Fruit fly (Drosophila melanogaster) whole organism, embryonic: Measurements from ENCODE around the gene CG34125.
A peak's percentile ranks its signal among the peaks of the same experiment; 100 is the strongest.

Source experiments
- B-H1 ChIP-seq: fragments of 200-800 bp; sonication (Bioruptor generic); IDR thresholded peaks from 3 replicates; pipeline ENCODE4 v1.3.6; 2022; ENCODE audit warnings: missing biosample characterization, missing genetic modification characterization
- BtbVII ChIP-seq: fragments of 200-800 bp; sonication (Bioruptor generic); optimal IDR thresholded peaks from 3 replicates; lab custom pipeline; 2017; ENCODE audit warnings: missing biosample characterization, mild to moderate bottlenecking, missing genetic modification characterization
- Bteb2 ChIP-seq: fragments of 200-800 bp; sonication (Bioruptor generic); optimal IDR thresholded peaks from 2 replicates; lab custom pipeline; 2016; ENCODE audit warnings: missing biosample characterization, missing genetic modification characterization
- CG10267 ChIP-seq: fragments of 200-800 bp; sonication (Bioruptor generic); optimal IDR thresholded peaks from 2 replicates; lab custom pipeline; 2018; ENCODE audit warnings: missing biosample characterization, mild to moderate bottlenecking, missing genetic modification characterization, moderate library complexity
- CG10979 ChIP-seq: fragments of 200-800 bp; sonication (Bioruptor generic); optimal IDR thresholded peaks from 2 replicates; lab custom pipeline; 2018; ENCODE audit warnings: missing biosample characterization, mild to moderate bottlenecking, missing genetic modification characterization, moderate library complexity
- CG11560 ChIP-seq: fragments of 200-800 bp; sonication (Bioruptor generic); IDR thresholded peaks from 3 replicates; pipeline ENCODE4 v1.3.6; 2022; ENCODE audit warnings: missing biosample characterization, missing genetic modification characterization
- CG1233 ChIP-seq: fragments of 200-800 bp; sonication (Bioruptor generic); optimal IDR thresholded peaks from 4 replicates; lab custom pipeline; 2018; ENCODE audit warnings: missing biosample characterization, mild to moderate bottlenecking, missing genetic modification characterization
- CG1603 ChIP-seq: fragments of 200-800 bp; sonication (Bioruptor generic); optimal IDR thresholded peaks from 2 replicates; lab custom pipeline; 2019; ENCODE audit warnings: missing biosample characterization, mild to moderate bottlenecking, missing genetic modification characterization, moderate library complexity
- CG16815 ChIP-seq: fragments of 200-800 bp; sonication (Bioruptor generic); optimal IDR thresholded peaks from 3 replicates; lab custom pipeline; 2017; ENCODE audit warnings: missing biosample characterization, mild to moderate bottlenecking, missing genetic modification characterization
- CG17802 ChIP-seq: fragments of 200-800 bp; sonication (Bioruptor generic); optimal IDR thresholded peaks from 2 replicates; lab custom pipeline; 2018; ENCODE audit warnings: missing biosample characterization, mild to moderate bottlenecking, missing genetic modification characterization, moderate library complexity
- CG2116 ChIP-seq: fragments of 200-800 bp; sonication (Bioruptor generic); optimal IDR thresholded peaks from 3 replicates; lab custom pipeline; 2018; ENCODE audit warnings: missing biosample characterization, mild to moderate bottlenecking, missing genetic modification characterization
- CG2129 ChIP-seq: fragments of 200-800 bp; sonication (Bioruptor generic); IDR thresholded peaks from 2 replicates; pipeline ENCODE4 v1.3.6; 2022; ENCODE audit warnings: missing biosample characterization, missing genetic modification characterization; ENCODE audit not compliant: partially characterized antibody
- CG32532 ChIP-seq: fragments of 200-800 bp; sonication (Bioruptor generic); IDR thresholded peaks from 2 replicates; pipeline ENCODE4 v1.3.6; 2022; ENCODE audit warnings: missing biosample characterization, missing genetic modification characterization
- CG34376 ChIP-seq: fragments of 200-800 bp; sonication (Bioruptor generic); optimal IDR thresholded peaks from 2 replicates; lab custom pipeline; 2018; ENCODE audit warnings: missing biosample characterization, mild to moderate bottlenecking, missing genetic modification characterization
- CG34422 ChIP-seq: fragments of 200-800 bp; sonication (Bioruptor generic); IDR thresholded peaks from 3 replicates; pipeline ENCODE4 v1.3.6; 2022; ENCODE audit warnings: missing biosample characterization, missing genetic modification characterization
- CG4424 ChIP-seq: fragments of 200-800 bp; sonication (Bioruptor generic); optimal IDR thresholded peaks from 3 replicates; lab custom pipeline; 2016; ENCODE audit warnings: missing biosample characterization, missing genetic modification characterization
- CG7839 ChIP-seq: fragments of 200-800 bp; sonication (Bioruptor generic); optimal IDR thresholded peaks from 3 replicates; lab custom pipeline; 2018; ENCODE audit warnings: missing biosample characterization, mild to moderate bottlenecking, missing genetic modification characterization, moderate library complexity
- CG8388 ChIP-seq: fragments of 200-800 bp; sonication (Bioruptor generic); optimal IDR thresholded peaks from 2 replicates; lab custom pipeline; 2019; ENCODE audit warnings: missing biosample characterization, mild to moderate bottlenecking, missing genetic modification characterization, moderate library complexity
- CkIIα-i1 ChIP-seq: fragments of 200-800 bp; sonication (Bioruptor generic); IDR thresholded peaks from 2 replicates; pipeline ENCODE4 v1.3.6; 2022; ENCODE audit warnings: missing biosample characterization, missing genetic modification characterization
- Ets65A ChIP-seq: fragments of 200-800 bp; sonication (Bioruptor generic); peaks from one replicate; lab custom pipeline; 2016; ENCODE audit warnings: missing biosample characterization, missing genetic modification characterization
- H15 ChIP-seq: fragments of 200-800 bp; sonication (Bioruptor generic); IDR thresholded peaks from 3 replicates; pipeline ENCODE4 v1.3.6; 2022; ENCODE audit warnings: missing biosample characterization, missing genetic modification characterization
- Hr39 ChIP-seq: fragments of >200 bp; optimal IDR thresholded peaks from 2 replicates; lab custom pipeline; 2017
- Kr ChIP-seq: fragments of 200-800 bp; sonication (Bioruptor generic); optimal IDR thresholded peaks from 2 replicates; lab custom pipeline; 2017; ENCODE audit warnings: missing biosample characterization, mild to moderate bottlenecking, missing genetic modification characterization
- Meics ChIP-seq: fragments of 200-800 bp; sonication (Bioruptor generic); optimal IDR thresholded peaks from 2 replicates; lab custom pipeline; 2017; ENCODE audit warnings: missing biosample characterization, mild to moderate bottlenecking, missing genetic modification characterization
- Mes4 ChIP-seq: fragments of 200-800 bp; sonication (Bioruptor generic); optimal IDR thresholded peaks from 2 replicates; lab custom pipeline; 2016; ENCODE audit warnings: missing biosample characterization, missing genetic modification characterization
- Rx ChIP-seq: fragments of 200-800 bp; sonication (Bioruptor generic); IDR thresholded peaks from 2 replicates; pipeline ENCODE4 v1.3.6; 2022; ENCODE audit warnings: missing biosample characterization, missing genetic modification characterization
- Tbp ChIP-seq: fragments of >200 bp; optimal IDR thresholded peaks from 2 replicates; lab custom pipeline; 2018; ENCODE audit warnings: missing biosample characterization, missing genetic modification characterization
- Trl ChIP-seq, 3 experiments: fragments of >200 bp in 2 of 3; fragments of 200-800 bp in 1 of 3; sonication (Bioruptor generic) in 1 of 3; optimal IDR thresholded peaks; 2 replicates in 1 of 3; 3 replicates in 2 of 3; lab custom pipeline; 2016 to 2017; ENCODE audit warnings: missing biosample characterization in 1 of 3, missing genetic modification characterization in 1 of 3
- ab ChIP-seq: fragments of 200-800 bp; sonication (Bioruptor generic); optimal IDR thresholded peaks from 2 replicates; lab custom pipeline; 2016; ENCODE audit warnings: missing biosample characterization, missing genetic modification characterization
- bbx ChIP-seq: fragments of 200-800 bp; sonication (Bioruptor generic); IDR thresholded peaks from 2 replicates; pipeline ENCODE4 v1.3.6; 2022; ENCODE audit warnings: missing biosample characterization, missing genetic modification characterization; ENCODE audit not compliant: partially characterized antibody
- cg ChIP-seq: fragments of 200-800 bp; sonication (Bioruptor generic); optimal IDR thresholded peaks from 3 replicates; lab custom pipeline; 2019; ENCODE audit warnings: missing biosample characterization, mild to moderate bottlenecking, missing genetic modification characterization, moderate library complexity
- chif ChIP-seq, 2 experiments: fragments of 200-800 bp; sonication (Bioruptor generic); optimal IDR thresholded peaks; 3 replicates each; lab custom pipeline; 2016; ENCODE audit warnings: missing biosample characterization in 2 of 2, missing genetic modification characterization in 2 of 2
- en ChIP-seq: fragments of 200-800 bp; sonication (Bioruptor generic); optimal IDR thresholded peaks from 2 replicates; lab custom pipeline; 2016; ENCODE audit warnings: missing biosample characterization, missing genetic modification characterization
- grn ChIP-seq: fragments of 200-800 bp; sonication (Bioruptor generic); optimal IDR thresholded peaks from 3 replicates; lab custom pipeline; 2017; ENCODE audit warnings: missing biosample characterization, missing genetic modification characterization
- ken ChIP-seq: fragments of 200-800 bp; sonication (Bioruptor generic); IDR thresholded peaks from 3 replicates; pipeline ENCODE4 v1.3.6; 2022; ENCODE audit warnings: missing biosample characterization, missing genetic modification characterization
- kni ChIP-seq: fragments of 200-800 bp; sonication (Bioruptor generic); optimal IDR thresholded peaks from 3 replicates; lab custom pipeline; 2017; ENCODE audit warnings: mild to moderate bottlenecking, missing biosample characterization, missing genetic modification reagents, missing genetic modification characterization
- row ChIP-seq: fragments of 200-800 bp; sonication (Bioruptor generic); IDR thresholded peaks from 3 replicates; pipeline ENCODE4 v1.3.6; 2022; ENCODE audit warnings: missing biosample characterization, missing genetic modification characterization
- shn ChIP-seq: fragments of 200-800 bp; sonication (Bioruptor generic); optimal IDR thresholded peaks from 3 replicates; lab custom pipeline; 2016; ENCODE audit warnings: missing biosample characterization, missing genetic modification characterization
- sna ChIP-seq: fragments of 200-800 bp; sonication (Bioruptor generic); IDR thresholded peaks from 2 replicates; pipeline ENCODE4 v1.3.6; 2022; ENCODE audit warnings: missing biosample characterization, missing genetic modification characterization; ENCODE audit not compliant: partially characterized antibody
- sr ChIP-seq: fragments of 200-800 bp; sonication (Bioruptor generic); IDR thresholded peaks from 3 replicates; pipeline ENCODE4 v1.3.6; 2022; ENCODE audit warnings: missing biosample characterization, missing genetic modification characterization
- stc ChIP-seq: fragments of 200-800 bp; sonication (Bioruptor generic); IDR thresholded peaks from 2 replicates; pipeline ENCODE4 v1.3.6; 2022; ENCODE audit warnings: missing biosample characterization, missing genetic modification characterization
- stwl ChIP-seq: fragments of 200-800 bp; sonication (Bioruptor generic); optimal IDR thresholded peaks from 3 replicates; lab custom pipeline; 2018; ENCODE audit warnings: missing biosample characterization, mild to moderate bottlenecking, missing genetic modification characterization, moderate library complexity
- tgo ChIP-seq: fragments of 200-800 bp; sonication (Bioruptor generic); IDR thresholded peaks from 3 replicates; pipeline ENCODE4 v1.3.6; 2022; ENCODE audit warnings: missing biosample characterization, missing genetic modification characterization
- usp ChIP-seq: fragments of >200 bp; optimal IDR thresholded peaks from 2 replicates; lab custom pipeline; 2017; ENCODE audit warnings: missing biosample characterization, missing genetic modification characterization
- vnd ChIP-seq: fragments of 200-800 bp; sonication (Bioruptor generic); IDR thresholded peaks from 3 replicates; pipeline ENCODE4 v1.3.6; 2022; ENCODE audit warnings: missing biosample characterization, missing genetic modification characterization; ENCODE audit not compliant: partially characterized antibody
- wor ChIP-seq: fragments of 200-800 bp; sonication (Bioruptor generic); IDR thresholded peaks from 2 replicates; pipeline ENCODE4 v1.3.6; 2022; ENCODE audit warnings: missing biosample characterization, missing genetic modification characterization
- zen ChIP-seq: fragments of 200-800 bp; sonication (Bioruptor generic); optimal IDR thresholded peaks from 3 replicates; lab custom pipeline; 2018; ENCODE audit warnings: missing biosample characterization, mild to moderate bottlenecking, missing genetic modification characterization, moderate library complexity

Gene CG34125

dm6 chr2L:4973731-4974415, 8.4 kb downstream of the CG34125 start, which contains the start of gene mRpL28 (continued):
- TF ChIP-seq CG34422 (GFP tag; lab: Robert Waterston, UW), result peak; percentile 11; the same call in 1 of the 3 replicates
- TF ChIP-seq ab (GFP tag; lab: Kevin White, UChicago), result no peak
- TF ChIP-seq wor (GFP tag; lab: Robert Waterston, UW), result no peak
- peak; percentile 19 for TF ChIP-seq CG34376
- TF ChIP-seq chif (GFP tag; optimal IDR thresholded peaks at IDR 0.05; lab: Kevin White, UChicago), result no peak

- TF ChIP-seq CkIIα-i1 (GFP tag; lab: Robert Waterston, UW), result 0 out of 2 replicates have a peak, but pooled peaks have one; percentile 41
- TF ChIP-seq CG8388 (GFP tag; lab: Kevin White, UChicago), result peak; percentile 82
- peak; percentile 56 for TF ChIP-seq CG2129 (GFP tag; lab: Robert Waterston, UW)
- peak; percentile 92 for TF ChIP-seq shn
- TF ChIP-seq stwl (tag; lab: Kevin White, UChicago), result peak; percentile 96
- TF ChIP-seq CG1603 (tag; lab: Kevin White, UChicago), result peak; percentile 71
- TF ChIP-seq vnd (GFP tag; lab: Robert Waterston, UW), result peak; percentile 88
- peak; percentile 92 for TF ChIP-seq CG11560 (tag; lab: Robert Waterston, UW)
- TF ChIP-seq cg (GFP tag; lab: Kevin White, UChicago), result no peak
- TF ChIP-seq CG17802 (tag; lab: Kevin White, UChicago), result peak; percentile 81
- TF ChIP-seq CG1233 (GFP tag; lab: Kevin White, UChicago), result peak; percentile 94
- no peak for TF ChIP-seq usp
- TF ChIP-seq Meics, result peak; percentile 96
- peak; percentile 95 for TF ChIP-seq ken (GFP tag; lab: Robert Waterston, UW)
- peak; percentile 97 for TF ChIP-seq CG4424 (GFP tag; lab: Kevin White, UChicago)
- TF ChIP-seq Mes4 (GFP tag; lab: Kevin White, UChicago), result peak; percentile 87
- no peak for TF ChIP-seq Trl (optimal IDR thresholded peaks at IDR 0.05; lab: Kevin White, UChicago)
- TF ChIP-seq Trl (GFP tag; optimal IDR thresholded peaks at IDR 0.05; lab: Kevin White, UChicago), result peak; percentile 94
- TF ChIP-seq grn, result peak; percentile 59
- no peak for TF ChIP-seq Kr
- peak; percentile 95 for TF ChIP-seq H15 (GFP tag; lab: Robert Waterston, UW)
- TF ChIP-seq sr (GFP tag; lab: Robert Waterston, UW), result peak; percentile 61; the same call in 1 of the 3 replicates
- TF ChIP-seq CG7839, result peak; percentile 96
- peak; percentile 77 for TF ChIP-seq kni (GFP tag; lab: Kevin White, UChicago)
- TF ChIP-seq Bteb2 (GFP tag; lab: Kevin White, UChicago), result peak; percentile 94
- peak; percentile 89 for TF ChIP-seq en (GFP tag; lab: Kevin White, UChicago)
- TF ChIP-seq sna (GFP tag; lab: Robert Waterston, UW), result peak; percentile 80
- peak; percentile 93 for TF ChIP-seq CG16815 (GFP tag; lab: Kevin White, UChicago)
- TF ChIP-seq BtbVII (GFP tag; lab: Kevin White, UChicago), result peak; percentile 95
- peak; percentile 81 for TF ChIP-seq bbx (GFP tag; lab: Robert Waterston, UW)
- peak; percentile 92 for TF ChIP-seq CG2116 (GFP tag; lab: Kevin White, UChicago)
- TF ChIP-seq B-H1 (GFP tag; lab: Robert Waterston, UW), result peak; percentile 95
- TF ChIP-seq Tbp (GFP tag; lab: Kevin White, UChicago), result no peak
- no peak for TF ChIP-seq Hr39
- TF ChIP-seq CG32532 (GFP tag; lab: Robert Waterston, UW), result peak; percentile 97
- peak; percentile 92 for TF ChIP-seq CG10979 (tag; lab: Kevin White, UChicago)
- peak; percentile 97 for TF ChIP-seq tgo (GFP tag; lab: Robert Waterston, UW)
- peak; percentile 98 for TF ChIP-seq CG10267 (tag; lab: Kevin White, UChicago)
- TF ChIP-seq row (GFP tag; lab: Robert Waterston, UW), result peak; percentile 99
- peak; percentile 99 for TF ChIP-seq Ets65A (GFP tag; lab: Kevin White, UChicago)
- peak; percentile 92 for TF ChIP-seq Rx (GFP tag; lab: Robert Waterston, UW)
- peak; percentile 93 for TF ChIP-seq zen (tag; lab: Kevin White, UChicago)
- TF ChIP-seq stc (GFP tag; lab: Robert Waterston, UW), result peak; percentile 95
Observed at dm6 chr2L:4976988-4977551, 11.6 kb downstream of the CG34125 start, which contains the start of the genes Gmd and CG3792. TSS of gene Gmd (minus strand) at chr2L:4977023. TSS of gene CG3792 (plus strand) at chr2L:4977312.
